Worm (Caenorhabditis elegans): Measurements from ENCODE around the gene srg-2.

Gene srg-2

ce11 chrIII:6285890-6286289, 25.9 kb upstream of the srg-2 start, which contains the start of gene gadr-3:
TSS of gene gadr-3 (minus strand) at chrIII:6285990.
- TF ChIP-seq Y55F3AM.14 (GFP tag; optimal IDR thresholded peaks at IDR 0.05) (no peak), mdl-1 (tag; optimal IDR thresholded peaks at IDR 0.05) (no peak), ztf-11 (tag; optimal IDR thresholded peaks at IDR 0.05) (no peak), gmeb-1 (tag; optimal IDR thresholded peaks at IDR 0.05) (no peak), peb-1 (tag; optimal IDR thresholded peaks at IDR 0.05) (no peak), egl-27 (tag; optimal IDR thresholded peaks at IDR 0.05) (no peak), mbf-1 (tag; optimal IDR thresholded peaks at IDR 0.05) (no peak), nhr-23 (tag; optimal IDR thresholded peaks at IDR 0.05) (no peak), unc-39 (tag; optimal IDR thresholded peaks at IDR 0.05) (no peak), aly-2 (tag; optimal IDR thresholded peaks at IDR 0.05) (no peak), nhr-129 (tag; optimal IDR thresholded peaks at IDR 0.05) (no peak), snpc-4 (tag; optimal IDR thresholded peaks at IDR 0.05) (no peak), lsy-2 (tag; optimal IDR thresholded peaks at IDR 0.05) (no peak), elt-1 (tag; optimal IDR thresholded peaks at IDR 0.05) (no peak), ceh-82 (tag; optimal IDR thresholded peaks at IDR 0.05) (no peak)

- TF ChIP-seq zag-1 (tag; optimal IDR thresholded peaks at IDR 0.05), result no peak
- TF ChIP-seq elt-3 (tag; optimal IDR thresholded peaks at IDR 0.05), result no peak
- TF ChIP-seq lin-39 (tag; optimal IDR thresholded peaks at IDR 0.05), result no peak
- TF ChIP-seq ceh-16 (tag; optimal IDR thresholded peaks at IDR 0.05), result no peak
- TF ChIP-seq mbf-1 (tag; optimal IDR thresholded peaks at IDR 0.05), result no peak
- no peak for TF ChIP-seq mdl-1 (tag; optimal IDR thresholded peaks at IDR 0.05)
- no peak for TF ChIP-seq egl-27 (tag; optimal IDR thresholded peaks at IDR 0.05)
- TF ChIP-seq ztf-1 (GFP tag; conservative IDR thresholded peaks at IDR 0.05), result no peak
- no peak for TF ChIP-seq nhr-23 (tag; optimal IDR thresholded peaks at IDR 0.05)
- TF ChIP-seq elt-1 (tag; optimal IDR thresholded peaks at IDR 0.05), result no peak
Measured at ce11 chrIII:6283024-6283423, 23.0 kb upstream of the srg-2 start.

- TF ChIP-seq fos-1 (tag; optimal IDR thresholded peaks at IDR 0.05), result peak; percentile 68
- no peak for TF ChIP-seq nhr-10 (tag; optimal IDR thresholded peaks at IDR 0.05)
- peak; percentile 74 for TF ChIP-seq sma-3 (GFP tag; optimal IDR thresholded peaks at IDR 0.05)
- no peak for TF ChIP-seq elt-3 (tag; optimal IDR thresholded peaks at IDR 0.05)
- TF ChIP-seq alr-1 (tag; optimal IDR thresholded peaks at IDR 0.05), result peak; percentile 35
- peak; percentile 65 for TF ChIP-seq sem-4 (tag; optimal IDR thresholded peaks at IDR 0.05)
- TF ChIP-seq nhr-129 (tag; optimal IDR thresholded peaks at IDR 0.05), result peak; percentile 93
- no peak for TF ChIP-seq ztf-11 (tag; optimal IDR thresholded peaks at IDR 0.05)
- TF ChIP-seq elt-1 (tag; optimal IDR thresholded peaks at IDR 0.05), result no peak
- TF ChIP-seq zag-1 (tag; optimal IDR thresholded peaks at IDR 0.05), result peak; percentile 52
- TF ChIP-seq F13H6.1 (tag; optimal IDR thresholded peaks at IDR 0.05), result peak; percentile 95
- TF ChIP-seq Y55F3AM.14 (GFP tag; optimal IDR thresholded peaks at IDR 0.05), result peak; percentile 67
- TF ChIP-seq mbf-1 (tag; optimal IDR thresholded peaks at IDR 0.05), result no peak
- TF ChIP-seq blmp-1 (tag; optimal IDR thresholded peaks at IDR 0.05; ENCODE audit: insufficient read depth), result peak; percentile 76
- TF ChIP-seq dmd-4 (tag; optimal IDR thresholded peaks at IDR 0.05), result peak; percentile 55
- TF ChIP-seq ztf-4 (tag; optimal IDR thresholded peaks at IDR 0.05), result peak; percentile 73
- TF ChIP-seq nhr-12 (tag; optimal IDR thresholded peaks at IDR 0.05), result no peak
- TF ChIP-seq aly-2 (tag; optimal IDR thresholded peaks at IDR 0.05), result no peak
- no peak for TF ChIP-seq nhr-23 (tag; optimal IDR thresholded peaks at IDR 0.05)
- peak; percentile 5 for TF ChIP-seq ZK546.5 (tag; optimal IDR thresholded peaks at IDR 0.05)
- peak; percentile 66 for TF ChIP-seq snpc-4 (tag; optimal IDR thresholded peaks at IDR 0.05)
- no peak for TF ChIP-seq nhr-237 (tag; optimal IDR thresholded peaks at IDR 0.05)
- TF ChIP-seq nhr-25 (tag; optimal IDR thresholded peaks at IDR 0.05), result peak; percentile 83
- peak; percentile 44 for TF ChIP-seq unc-62 (GFP tag; optimal IDR thresholded peaks at IDR 0.05)
- no peak for TF ChIP-seq peb-1 (tag; optimal IDR thresholded peaks at IDR 0.05)
- peak; percentile 60 for TF ChIP-seq gmeb-1 (tag; optimal IDR thresholded peaks at IDR 0.05)
- TF ChIP-seq ama-1 (optimal IDR thresholded peaks at IDR 0.05), result no peak
- no peak for TF ChIP-seq R02D3.7 (tag; optimal IDR thresholded peaks at IDR 0.05)
- TF ChIP-seq nhr-21 (tag; optimal IDR thresholded peaks at IDR 0.05), result peak; percentile 89
- peak; percentile 43 for TF ChIP-seq mab-5 (tag; optimal IDR thresholded peaks at IDR 0.05)
- no peak for TF ChIP-seq unc-39 (tag; optimal IDR thresholded peaks at IDR 0.05)
- TF ChIP-seq lin-13 (GFP tag; optimal IDR thresholded peaks at IDR 0.05), result peak; percentile 54
- peak; percentile 92 for TF ChIP-seq sma-9 (GFP tag; optimal IDR thresholded peaks at IDR 0.05)
- no peak for TF ChIP-seq sma-9 (tag; optimal IDR thresholded peaks at IDR 0.05)
- TF ChIP-seq ztf-1 (GFP tag; conservative IDR thresholded peaks at IDR 0.05), result no peak
- TF ChIP-seq C34F6.9 (tag; optimal IDR thresholded peaks at IDR 0.05), result peak; percentile 83
- TF ChIP-seq unc-55 (GFP tag; optimal IDR thresholded peaks at IDR 0.05), result peak; percentile 82
- no peak for TF ChIP-seq skn-1 (tag; optimal IDR thresholded peaks at IDR 0.05)
- TF ChIP-seq crh-2 (tag; optimal IDR thresholded peaks at IDR 0.05), result peak; percentile 83
- peak; percentile 43 for TF ChIP-seq lin-11 (tag; optimal IDR thresholded peaks at IDR 0.05)
- TF ChIP-seq ceh-16 (tag; optimal IDR thresholded peaks at IDR 0.05), result peak; percentile 64
- no peak for TF ChIP-seq ceh-82 (tag; optimal IDR thresholded peaks at IDR 0.05)
- TF ChIP-seq lin-39 (tag; optimal IDR thresholded peaks at IDR 0.05), result no peak
- peak; percentile 27 to 83 for TF ChIP-seq lsy-2 (tag; optimal IDR thresholded peaks at IDR 0.05)
- TF ChIP-seq nhr-77 (tag; optimal IDR thresholded peaks at IDR 0.05), result no peak
Measured at ce11 chrIII:6280070-6280596, 20.1 kb upstream of the srg-2 start, which contains the start of gene hmg-1.2. TSS of gene hmg-1.2 (plus strand) at chrIII:6280380.

Data from whole organism, L2 larva.